Worm (Caenorhabditis elegans): ENCODE measurements around the gene F54D10.5.
"Not testable (repeated sequence)": the region's sequence is repeated elsewhere in the genome, so short reads cannot be mapped to it uniquely, and the experiment has no call there.

F54D10.5 gene

DNA sequence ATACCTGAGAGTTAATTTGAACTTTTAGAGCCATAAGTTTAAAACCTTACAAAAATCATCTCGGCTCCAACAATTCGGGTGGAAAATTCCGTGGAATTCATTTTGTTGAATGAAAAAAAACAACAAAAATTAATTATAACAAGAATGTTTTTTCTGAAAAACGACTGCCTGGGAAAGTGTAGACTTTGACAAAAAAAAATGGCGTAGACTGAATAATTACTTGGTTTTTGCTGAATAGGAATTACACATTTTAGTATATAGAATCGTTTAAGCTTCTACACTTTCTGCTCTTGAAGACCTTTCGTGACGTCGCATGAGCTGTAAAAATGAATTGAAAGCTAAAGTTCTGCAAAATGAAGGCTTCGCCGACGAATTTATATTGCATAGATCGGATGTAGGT, 43.5 kb downstream of the F54D10.5 start, which contains the start of gene srx-112:
Gene srx-112 (minus strand): TSS at position 101 of the 400 bp plus-strand sequence.
- TF ChIP-seq unc-55 (GFP tag; optimal IDR thresholded peaks at IDR 0.05) (no peak), Y22D7AL.16 (tag; optimal IDR thresholded peaks at IDR 0.05) (no peak), che-1 (tag; optimal IDR thresholded peaks at IDR 0.05) (no peak), ceh-2 (tag; optimal IDR thresholded peaks at IDR 0.05) (no peak), zip-5 (tag; optimal IDR thresholded peaks at IDR 0.05) (no peak), K02D7.2 (tag; optimal IDR thresholded peaks at IDR 0.05) (no peak)

DNA sequence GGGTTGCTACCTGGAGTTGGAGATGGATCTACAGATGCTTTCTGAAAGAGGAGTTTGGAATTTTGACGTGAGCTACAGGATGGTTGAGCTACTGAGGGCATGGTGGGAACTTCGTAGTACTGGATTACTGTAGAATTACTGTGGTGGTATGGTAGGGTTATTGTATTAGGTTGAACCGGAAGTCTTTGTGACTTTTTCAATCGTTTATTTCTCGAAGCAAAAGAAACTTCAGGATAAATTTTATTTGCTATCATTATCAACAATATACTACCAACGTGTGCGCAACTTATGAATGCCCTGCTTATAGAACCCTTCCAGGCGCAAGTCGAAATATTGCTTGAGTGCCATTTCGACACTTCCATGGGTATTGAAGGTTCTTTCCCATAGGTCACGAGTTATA, 46.4 kb downstream of the F54D10.5 start, which contains the start of gene T24E12.6:
Gene T24E12.6 (minus strand): TSS at position 101 of the 400 bp plus-strand sequence.
- not testable (repeated sequence) for TF ChIP-seq tbx-7, pqm-1, lim-6 (tag; optimal IDR thresholded peaks at IDR 0.05)

DNA sequence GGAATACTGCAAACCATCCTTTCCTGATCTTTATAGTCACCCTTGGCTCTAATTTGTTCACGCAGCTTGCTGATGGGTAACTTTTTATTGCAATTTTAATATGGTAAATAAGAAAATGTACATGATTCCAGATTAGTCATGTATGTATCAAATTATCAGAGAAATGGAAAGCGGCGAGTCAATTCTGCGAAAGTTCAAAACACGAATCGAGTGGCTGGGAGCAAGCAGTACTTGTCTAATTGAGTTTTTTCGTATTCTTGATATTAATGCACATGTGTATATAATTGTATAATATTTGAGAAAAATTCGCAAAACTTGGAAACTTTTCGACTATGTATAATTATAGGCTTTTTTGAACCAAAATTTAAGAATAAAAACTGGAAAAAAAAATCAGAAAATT, 49.0 kb downstream of the F54D10.5 start, which contains the start of gene T24E12.12:
Gene T24E12.12 (plus strand): TSS at position 281 of the 400 bp plus-strand sequence.
- TF ChIP-seq lim-6 (tag; optimal IDR thresholded peaks at IDR 0.05) (no peak), T23F11.4 (GFP tag; optimal IDR thresholded peaks at IDR 0.05) (no peak), K02D7.2 (tag; optimal IDR thresholded peaks at IDR 0.05) (no peak), ttx-3 (tag; optimal IDR thresholded peaks at IDR 0.05) (no peak), Y22D7AL.16 (tag; optimal IDR thresholded peaks at IDR 0.05) (no peak), pag-3 (tag; optimal IDR thresholded peaks at IDR 0.05; ENCODE audit: borderline replicate concordance) (no peak), ceh-48 (tag; optimal IDR thresholded peaks at IDR 0.05) (no peak), ztf-16 (tag; optimal IDR thresholded peaks at IDR 0.05) (no peak), ceh-22 (tag; optimal IDR thresholded peaks at IDR 0.05) (no peak), ref-2 (tag; optimal IDR thresholded peaks at IDR 0.05) (no peak), ceh-45 (GFP tag; IDR thresholded peaks at IDR 0.05) (no peak), ceh-2 (tag; optimal IDR thresholded peaks at IDR 0.05) (no peak), rnt-1 (tag; optimal IDR thresholded peaks at IDR 0.05) (no peak), syd-9 (tag; optimal IDR thresholded peaks at IDR 0.05) (no peak), che-1 (tag; optimal IDR thresholded peaks at IDR 0.05) (no peak), fax-1 (tag; optimal IDR thresholded peaks at IDR 0.05) (no peak), sox-2 (GFP tag; IDR thresholded peaks at IDR 0.05) (no peak)

DNA sequence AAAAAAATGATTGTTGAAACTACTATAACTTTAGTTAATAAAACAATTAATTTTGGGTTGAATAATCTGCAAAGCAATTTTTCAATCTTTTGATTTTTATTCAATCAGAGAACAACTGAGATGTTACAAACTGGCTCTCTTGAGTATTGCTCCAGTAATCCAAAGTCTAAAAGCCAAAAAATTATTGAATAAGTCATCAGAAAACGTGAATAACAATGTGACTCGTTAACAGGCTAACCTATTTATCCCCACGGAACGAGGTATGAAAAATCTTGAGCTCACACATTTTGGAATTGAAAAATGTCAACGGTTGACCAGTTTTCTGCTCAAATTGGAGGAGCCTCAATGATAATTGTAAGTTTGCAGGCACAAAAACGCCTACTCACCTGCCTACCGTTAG, 50.5 kb downstream of the F54D10.5 start, which contains the start of gene srx-111:
Gene srx-111 (plus strand): TSS at position 301 of the 400 bp plus-strand sequence.
- TF ChIP-seq K09A11.1 (tag; optimal IDR thresholded peaks at IDR 0.05; ENCODE audit: insufficient read depth) (no peak), ceh-14 (tag; optimal IDR thresholded peaks at IDR 0.05) (no peak), pag-3 (tag; optimal IDR thresholded peaks at IDR 0.05; ENCODE audit: borderline replicate concordance) (no peak), ceh-31 (tag; optimal IDR thresholded peaks at IDR 0.05) (no peak), ceh-24 (tag; optimal IDR thresholded peaks at IDR 0.05) (no peak), fkh-10 (GFP tag; optimal IDR thresholded peaks at IDR 0.05) (no peak), che-1 (tag; optimal IDR thresholded peaks at IDR 0.05) (no peak), unc-55 (GFP tag; optimal IDR thresholded peaks at IDR 0.05) (no peak), hlh-13 (GFP tag; optimal IDR thresholded peaks at IDR 0.05) (no peak), ahr-1 (tag; optimal IDR thresholded peaks at IDR 0.05) (no peak)

Data from whole organism, late embryonic.